Worm (Caenorhabditis elegans) whole organism, midembryonic: ENCODE results near the gene puf-11.

Experiments used
- T22C8.4 ChIP-seq: fragments of 200-800 bp; sonication (Bioruptor generic); IDR thresholded peaks from 2 replicates; pipeline ENCODE4 v1.3.6; 2022; ENCODE audit warnings: missing genetic modification characterization, missing compliant biosample characterization
- flt-1 ChIP-seq: fragments of 200-800 bp; sonication (Bioruptor generic); IDR thresholded peaks from 2 replicates; pipeline ENCODE4 v1.3.6; 2022; ENCODE audit warnings: missing genetic modification characterization, missing compliant biosample characterization
- klf-2 ChIP-seq: fragments of 200-800 bp; sonication (Bioruptor generic); conservative IDR thresholded peaks from 2 replicates; pipeline ENCODE4 v1.3.6; 2022; ENCODE audit warnings: missing genetic modification reagents, missing genetic modification characterization, missing compliant biosample characterization
- tab-1 ChIP-seq: fragments of 200-800 bp; sonication (Bioruptor generic); IDR thresholded peaks from 2 replicates; pipeline ENCODE4 v1.3.6; 2022; ENCODE audit warnings: missing genetic modification characterization, missing compliant biosample characterization
- ztf-23 ChIP-seq: fragments of 200-800 bp; sonication (Bioruptor generic); IDR thresholded peaks from 2 replicates; pipeline ENCODE4 v1.3.6; 2022; ENCODE audit warnings: missing genetic modification reagents, missing genetic modification characterization, missing compliant biosample characterization
- ztf-29 ChIP-seq: fragments of 200-800 bp; sonication (Bioruptor generic); IDR thresholded peaks from 2 replicates; pipeline ENCODE4 v1.3.6; 2022; ENCODE audit warnings: missing genetic modification reagents, missing genetic modification characterization, missing compliant biosample characterization

DNA sequence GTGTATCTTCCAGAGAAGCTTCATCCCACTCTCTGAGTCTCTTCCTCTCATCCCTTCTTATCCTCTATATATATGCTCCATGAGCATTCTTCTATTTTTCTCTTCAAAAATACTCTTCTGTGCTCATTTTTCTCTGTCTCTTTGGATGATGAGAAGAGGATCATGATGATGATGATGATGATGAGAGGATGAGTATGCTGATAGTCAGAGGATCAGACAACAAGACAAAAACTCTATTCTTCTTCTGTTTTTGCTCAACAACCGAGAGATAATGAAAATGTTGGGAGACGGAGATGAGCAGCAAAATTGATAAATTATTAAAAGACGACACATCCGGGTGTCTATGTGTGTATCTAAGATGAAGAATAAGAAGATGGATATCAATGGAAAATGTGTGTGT is 28.1 kb upstream of the puf-11 start:
- TF ChIP-seq flt-1: no peak
- TF ChIP-seq ztf-23 (GFP tag; lab: Robert Waterston, UW): no peak
- no peak for TF ChIP-seq T22C8.4 (GFP tag; lab: Robert Waterston, UW)
- TF ChIP-seq ztf-29 (GFP tag; lab: Robert Waterston, UW): no peak
- no peak for TF ChIP-seq tab-1 (GFP tag; lab: Robert Waterston, UW)
- no peak for TF ChIP-seq klf-2
